Worm (Caenorhabditis elegans): ENCODE measurements around the gene T13C2.2.

Gene T13C2.2

DNA sequence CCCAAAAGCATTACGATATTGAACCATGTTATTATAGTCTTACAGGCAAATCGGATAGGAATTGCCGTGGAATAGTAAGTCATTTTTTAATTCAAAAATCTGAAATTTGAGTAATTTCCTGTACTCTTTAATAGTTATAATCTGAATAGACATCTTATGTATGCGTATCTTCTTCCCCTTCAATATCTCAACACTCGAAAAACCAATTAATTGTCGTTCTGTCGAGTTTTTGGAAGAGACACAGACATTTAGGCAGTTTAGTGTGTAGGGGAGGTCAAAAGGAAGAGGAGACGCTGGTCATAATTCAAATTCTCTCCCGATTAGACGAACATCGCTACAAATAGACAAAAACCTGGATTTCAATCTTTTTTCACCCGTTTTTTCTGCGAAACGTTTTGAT, 43.5 kb downstream of the T13C2.2 start:
- TF ChIP-seq mep-1 (tag; optimal IDR thresholded peaks at IDR 0.05) (peak; percentile 28), nhr-28 (tag; optimal IDR thresholded peaks at IDR 0.05) (peak; percentile 80), F44E2.7 (GFP tag; IDR thresholded peaks at IDR 0.05) (no peak), saeg-2 (GFP tag; IDR thresholded peaks at IDR 0.05) (no peak), hlh-30 (tag; optimal IDR thresholded peaks at IDR 0.05; ENCODE audit: insufficient read depth) (peak; percentile 17), aha-1 (tag) (peak; percentile 92), lin-38 (GFP tag; IDR thresholded peaks at IDR 0.05) (no peak), lsy-2 (tag; optimal IDR thresholded peaks at IDR 0.05) (peak in 1 of 2 experiments; percentile 50), zip-11 (GFP tag; IDR thresholded peaks at IDR 0.05) (no peak), mes-2 (tag; optimal IDR thresholded peaks at IDR 0.05; ENCODE audit: poor library complexity, severe bottlenecking) (peak; percentile 11), tra-1 (GFP tag; IDR thresholded peaks at IDR 0.05) (0 out of 2 replicates have a peak, but pooled peaks have one; percentile 47), nhr-10 (tag; optimal IDR thresholded peaks at IDR 0.05) (peak; percentile 18), F37D6.2 (tag; optimal IDR thresholded peaks at IDR 0.05) (no peak), unc-62 (GFP tag; optimal IDR thresholded peaks at IDR 0.05 in 1 of 2) (peak in 1 of 2 experiments; percentile 98), unc-62 (tag; optimal IDR thresholded peaks at IDR 0.05) (no peak), dve-1 (tag; optimal IDR thresholded peaks at IDR 0.05; ENCODE audit: insufficient read depth) (peak; percentile 33), snpc-1.2 (GFP tag; IDR thresholded peaks at IDR 0.05) (no peak)

DNA sequence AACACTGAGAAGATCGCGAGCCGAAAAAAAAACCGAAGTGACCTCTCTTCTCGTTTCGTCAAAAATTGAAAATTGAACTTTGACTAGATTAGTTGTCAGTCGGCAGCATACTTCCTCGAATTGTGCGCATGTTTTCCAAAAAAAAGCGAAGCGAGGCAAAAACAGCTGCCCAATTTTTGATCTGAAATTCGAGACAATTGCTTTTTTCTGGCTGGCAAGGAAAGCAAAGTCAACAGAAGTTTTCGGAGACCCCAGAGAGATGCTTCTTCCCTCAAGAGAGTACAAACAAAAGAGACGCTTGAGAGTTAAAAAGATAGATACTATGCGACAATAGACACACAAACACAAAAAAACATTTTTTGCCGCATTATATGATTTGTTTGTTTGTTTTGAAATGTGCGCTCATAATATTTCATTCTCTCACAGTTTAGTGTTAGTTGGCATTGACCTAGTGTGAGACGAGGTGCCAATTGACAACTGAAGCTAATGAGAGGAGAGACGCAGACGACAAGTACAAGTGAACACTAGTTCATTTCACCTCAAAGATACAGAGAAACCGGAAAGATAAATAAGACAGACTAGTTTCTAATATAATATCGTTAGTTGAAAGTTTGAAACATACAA, 44.1 kb downstream of the T13C2.2 start:
- TF ChIP-seq T20F7.1 (GFP tag; optimal IDR thresholded peaks at IDR 0.05) (no peak), unc-62 (GFP tag; optimal IDR thresholded peaks at IDR 0.05 in 1 of 2) (peak in 1 of 2 experiments; percentile 83), unc-62 (tag; optimal IDR thresholded peaks at IDR 0.05) (no peak), mes-2 (tag; optimal IDR thresholded peaks at IDR 0.05; ENCODE audit: poor library complexity, severe bottlenecking) (peak; percentile 10), pha-4 (GFP tag; IDR thresholded peaks at IDR 0.05) (peak; percentile 25; the same call in 1 of the 2 replicates), pha-4 (tag; optimal IDR thresholded peaks at IDR 0.05) (no peak), tra-1 (GFP tag; IDR thresholded peaks at IDR 0.05) (0 out of 2 replicates have a peak, but pooled peaks have one; percentile 3), rbr-2 (tag; optimal IDR thresholded peaks at IDR 0.05) (peak; percentile 25), zip-2 (tag; optimal IDR thresholded peaks at IDR 0.05) (no peak), dve-1 (tag; optimal IDR thresholded peaks at IDR 0.05; ENCODE audit: insufficient read depth) (peak; percentile 52), nhr-28 (tag; optimal IDR thresholded peaks at IDR 0.05) (peak; percentile 35), cey-2 (tag; optimal IDR thresholded peaks at IDR 0.05; ENCODE audit: borderline replicate concordance, insufficient read depth) (no peak), lsy-2 (tag; optimal IDR thresholded peaks at IDR 0.05) (peak in 1 of 2 experiments; percentile 19), aha-1 (tag) (peak; percentile 94), mep-1 (tag; optimal IDR thresholded peaks at IDR 0.05) (peak; percentile 17), nhr-6 (tag; optimal IDR thresholded peaks at IDR 0.05) (peak; percentile 8), daf-16 (GFP tag; optimal IDR thresholded peaks at IDR 0.05) (peak in 1 of 2 experiments; percentile 31), daf-16 (tag; optimal IDR thresholded peaks at IDR 0.05) (peak; percentile 51)

DNA sequence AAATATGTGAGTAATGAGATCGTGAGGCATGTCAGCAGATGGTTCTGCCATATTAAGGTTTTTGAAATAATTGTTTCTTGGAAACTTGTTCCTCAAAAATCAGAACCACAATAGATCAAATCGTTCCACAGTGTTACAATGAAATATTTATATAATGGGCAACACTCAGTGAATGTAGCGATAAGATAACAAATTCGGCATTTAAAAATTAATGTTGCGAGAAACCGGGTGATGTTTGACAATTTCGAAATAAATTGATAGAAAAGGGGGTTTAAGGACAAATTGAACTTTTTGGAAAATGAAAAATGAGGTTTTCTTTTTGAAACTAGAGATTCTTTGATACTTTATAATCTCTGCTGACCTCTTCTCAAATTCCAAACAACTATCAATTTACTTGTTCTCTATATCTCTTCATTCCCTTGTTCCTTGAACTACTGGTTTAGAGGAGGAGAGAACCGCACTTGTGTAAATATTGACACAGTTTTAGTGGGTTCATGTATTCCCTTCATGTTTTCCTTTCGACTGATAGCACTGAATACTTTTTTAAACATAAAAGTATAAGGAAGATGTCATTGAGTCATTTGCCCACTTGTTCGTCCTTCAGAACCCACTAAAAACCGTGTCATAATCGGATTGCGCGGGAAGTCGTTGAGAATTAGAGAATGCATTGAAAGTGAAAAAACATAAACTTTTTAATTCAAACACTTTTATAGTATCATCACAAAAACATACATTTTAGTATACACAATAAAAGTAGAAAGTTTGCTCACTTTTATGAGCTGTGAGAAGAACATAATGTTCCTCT, 45.0 kb downstream of the T13C2.2 start:
- TF ChIP-seq nhr-6 (tag; optimal IDR thresholded peaks at IDR 0.05) (peak; percentile 16), dmd-6 (GFP tag; IDR thresholded peaks at IDR 0.05) (peak; percentile 51; the same call in 1 of the 2 replicates), tag-97 (GFP tag; IDR thresholded peaks at IDR 0.05) (no peak), aha-1 (tag) (peak; percentile 1), egl-27 (tag; optimal IDR thresholded peaks at IDR 0.05) (peak; percentile 76), aly-2 (tag; optimal IDR thresholded peaks at IDR 0.05) (no peak), pqm-1 (tag; optimal IDR thresholded peaks at IDR 0.05) (peak; percentile 90), F26F4.8 (GFP tag; conservative IDR thresholded peaks at IDR 0.05) (no peak), php-3 (GFP tag; IDR thresholded peaks at IDR 0.05) (0 out of 2 replicates have a peak, but pooled peaks have one; percentile 47), hif-1 (tag; optimal IDR thresholded peaks at IDR 0.05) (no peak), daf-16 (GFP tag; optimal IDR thresholded peaks at IDR 0.05) (no peak), daf-16 (tag; optimal IDR thresholded peaks at IDR 0.05) (peak; percentile 25), dve-1 (tag; optimal IDR thresholded peaks at IDR 0.05; ENCODE audit: insufficient read depth) (peak; percentile 51), unc-62 (GFP tag; optimal IDR thresholded peaks at IDR 0.05 in 1 of 2) (peak in 1 of 2 experiments; percentile 60), unc-62 (tag; optimal IDR thresholded peaks at IDR 0.05) (no peak), nhr-28 (tag; optimal IDR thresholded peaks at IDR 0.05) (peak; percentile 28)
